Fruit fly (Drosophila melanogaster) whole organism, embryonic: ENCODE measurements around the gene Root.

Experiments used
- CG11398 ChIP-seq: fragments of 200-800 bp; sonication (Bioruptor generic); optimal IDR thresholded peaks from 2 replicates; lab custom pipeline; 2016; ENCODE audit warnings: missing biosample characterization, missing genetic modification characterization
- CG11456 ChIP-seq: fragments of 200-800 bp; sonication (Bioruptor generic); IDR thresholded peaks from 3 replicates; pipeline ENCODE4 v1.3.6; 2022; ENCODE audit warnings: missing biosample characterization, missing genetic modification characterization
- CG13424 ChIP-seq: fragments of 200-800 bp; sonication (Bioruptor generic); optimal IDR thresholded peaks from 2 replicates; lab custom pipeline; 2019; ENCODE audit warnings: missing biosample characterization, mild to moderate bottlenecking, missing genetic modification characterization, moderate library complexity
- CG13775 ChIP-seq: fragments of 200-800 bp; sonication (Bioruptor generic); optimal IDR thresholded peaks from 3 replicates; lab custom pipeline; 2017; ENCODE audit warnings: missing biosample characterization, mild to moderate bottlenecking, missing genetic modification characterization
- CG14441 ChIP-seq: fragments of 200-800 bp; sonication (Bioruptor generic); IDR thresholded peaks from 2 replicates; pipeline ENCODE4 v1.3.6; 2022; ENCODE audit warnings: missing biosample characterization, missing genetic modification characterization
- CG1529 ChIP-seq: fragments of 200-800 bp; sonication (Bioruptor generic); optimal IDR thresholded peaks from 3 replicates; lab custom pipeline; 2018; ENCODE audit warnings: missing biosample characterization, missing genetic modification characterization
- CG1602 ChIP-seq: fragments of 200-800 bp; sonication (Bioruptor generic); optimal IDR thresholded peaks from 3 replicates; lab custom pipeline; 2016; ENCODE audit warnings: missing biosample characterization, missing genetic modification characterization
- CG16813 ChIP-seq: fragments of 200-800 bp; sonication (Bioruptor generic); IDR thresholded peaks from 3 replicates; pipeline ENCODE4 v1.3.6; 2022; ENCODE audit warnings: missing biosample characterization, missing genetic modification characterization; ENCODE audit not compliant: partially characterized antibody
- CG2712 ChIP-seq: fragments of 200-800 bp; optimal IDR thresholded peaks from 3 replicates; lab custom pipeline; 2019; ENCODE audit warnings: missing biosample characterization, mild to moderate bottlenecking, missing genetic modification characterization, moderate library complexity
- CG30431 ChIP-seq: fragments of 200-800 bp; sonication (Bioruptor generic); optimal IDR thresholded peaks from 2 replicates; lab custom pipeline; 2017; ENCODE audit warnings: missing biosample characterization, missing genetic modification characterization
- CG31224 ChIP-seq: fragments of 200-800 bp; sonication (Bioruptor generic); IDR thresholded peaks from 2 replicates; pipeline ENCODE4 v1.3.6; 2022; ENCODE audit warnings: missing biosample characterization, missing genetic modification characterization
- CG31388 ChIP-seq: fragments of 200-800 bp; sonication (Bioruptor generic); optimal IDR thresholded peaks from 2 replicates; lab custom pipeline; 2016; ENCODE audit warnings: missing biosample characterization, missing genetic modification characterization
- CG33213 ChIP-seq: fragments of 200-800 bp; sonication (Bioruptor generic); optimal IDR thresholded peaks from 3 replicates; lab custom pipeline; 2016; ENCODE audit warnings: missing biosample characterization, missing genetic modification characterization
- CG3407 ChIP-seq: fragments of 200-800 bp; sonication (Bioruptor generic); optimal IDR thresholded peaks from 2 replicates; lab custom pipeline; 2018; ENCODE audit warnings: missing biosample characterization, mild to moderate bottlenecking, missing genetic modification characterization
- CG3838 ChIP-seq: fragments of 200-800 bp; sonication (Bioruptor generic); optimal IDR thresholded peaks from 3 replicates; lab custom pipeline; 2016; ENCODE audit warnings: missing biosample characterization, missing genetic modification characterization
- CG3847 ChIP-seq: fragments of 200-800 bp; sonication (Bioruptor generic); IDR thresholded peaks from 2 replicates; pipeline ENCODE4 v1.3.6; 2022; ENCODE audit warnings: missing biosample characterization, missing genetic modification characterization
- CG3995 ChIP-seq: fragments of 200-800 bp; sonication (Bioruptor generic); optimal IDR thresholded peaks from 3 replicates; lab custom pipeline; 2016; ENCODE audit warnings: missing biosample characterization, missing genetic modification characterization
- CG4360 ChIP-seq: fragments of 200-800 bp; sonication (Bioruptor generic); IDR thresholded peaks from 2 replicates; pipeline ENCODE4 v1.3.6; 2022; ENCODE audit warnings: missing biosample characterization, missing genetic modification characterization
- CG4854 ChIP-seq: fragments of 200-800 bp; sonication (Bioruptor generic); optimal IDR thresholded peaks from 2 replicates; lab custom pipeline; 2016; ENCODE audit warnings: missing biosample characterization, missing genetic modification characterization, inconsistent platforms
- CG6689 ChIP-seq: fragments of 200-800 bp; sonication (Bioruptor generic); IDR thresholded peaks from 2 replicates; pipeline ENCODE4 v1.3.6; 2022; ENCODE audit warnings: missing biosample characterization, missing genetic modification characterization
- CG6791 ChIP-seq: fragments of 200-800 bp; sonication (Bioruptor generic); IDR thresholded peaks from 3 replicates; pipeline ENCODE4 v1.3.6; 2022; ENCODE audit warnings: missing biosample characterization, missing genetic modification characterization; ENCODE audit not compliant: partially characterized antibody
- CG7786 ChIP-seq: fragments of 200-800 bp; sonication (Bioruptor generic); optimal IDR thresholded peaks from 2 replicates; lab custom pipeline; 2016; ENCODE audit warnings: missing biosample characterization, missing genetic modification characterization
- CG9797 ChIP-seq: fragments of 200-800 bp; sonication (Bioruptor generic); optimal IDR thresholded peaks from 3 replicates; lab custom pipeline; 2018; ENCODE audit warnings: missing biosample characterization, mild to moderate bottlenecking, missing genetic modification characterization
- CTCF ChIP-seq: fragments of 200-800 bp; sonication (Bioruptor generic); optimal IDR thresholded peaks from 2 replicates; lab custom pipeline; 2017; ENCODE audit warnings: missing biosample characterization, mild to moderate bottlenecking, missing genetic modification characterization, moderate library complexity
- D19A ChIP-seq: fragments of 200-800 bp; optimal IDR thresholded peaks from 3 replicates; lab custom pipeline; 2019; ENCODE audit warnings: missing biosample characterization, mild to moderate bottlenecking, missing genetic modification characterization, moderate library complexity
- Fer3 ChIP-seq: fragments of 200-800 bp; sonication (Bioruptor generic); optimal IDR thresholded peaks from 2 replicates; lab custom pipeline; 2018; ENCODE audit warnings: missing biosample characterization, mild to moderate bottlenecking, missing genetic modification characterization, moderate library complexity
- Mad ChIP-seq: fragments of 200-800 bp; sonication (Bioruptor generic); optimal IDR thresholded peaks from 2 replicates; lab custom pipeline; 2016; ENCODE audit warnings: missing biosample characterization, missing genetic modification characterization
- Optix ChIP-seq: fragments of 200-800 bp; sonication (Bioruptor generic); IDR thresholded peaks from 3 replicates; pipeline ENCODE4 v1.3.6; 2022; ENCODE audit warnings: missing biosample characterization, missing genetic modification characterization
- PHDP ChIP-seq: fragments of 200-800 bp; sonication (Bioruptor generic); optimal IDR thresholded peaks from 3 replicates; lab custom pipeline; 2018; ENCODE audit warnings: missing biosample characterization, mild to moderate bottlenecking, missing genetic modification characterization, moderate library complexity
- Side ChIP-seq: fragments of 200-800 bp; sonication (Bioruptor generic); optimal IDR thresholded peaks from 2 replicates; lab custom pipeline; 2016; ENCODE audit warnings: missing biosample characterization, missing genetic modification characterization
- Sin3A ChIP-seq: fragments of >200 bp; optimal IDR thresholded peaks from 2 replicates; lab custom pipeline; 2018
- ac ChIP-seq: fragments of 200-800 bp; sonication (Bioruptor generic); optimal IDR thresholded peaks from 3 replicates; lab custom pipeline; 2017; ENCODE audit warnings: missing biosample characterization, mild to moderate bottlenecking, missing genetic modification characterization
- ap ChIP-seq: fragments of 200-800 bp; sonication (Bioruptor generic); IDR thresholded peaks from 2 replicates; pipeline ENCODE4 v1.3.6; 2022; ENCODE audit warnings: missing biosample characterization, missing genetic modification characterization
- az2 ChIP-seq: fragments of 200-800 bp; sonication (Bioruptor generic); optimal IDR thresholded peaks from 3 replicates; lab custom pipeline; 2016; ENCODE audit warnings: missing biosample characterization, missing genetic modification characterization
- bowl ChIP-seq: fragments of 200-800 bp; sonication (Bioruptor generic); IDR thresholded peaks from 2 replicates; pipeline ENCODE4 v1.3.6; 2022; ENCODE audit warnings: missing biosample characterization, missing genetic modification characterization
- cad ChIP-seq: fragments of >200 bp; optimal IDR thresholded peaks from 2 replicates; lab custom pipeline; 2017; ENCODE audit warnings: missing biosample characterization, missing genetic modification characterization
- chm ChIP-seq: fragments of 200-800 bp; sonication (Bioruptor generic); IDR thresholded peaks from 2 replicates; pipeline ENCODE4 v1.3.6; 2022; ENCODE audit warnings: missing biosample characterization, missing genetic modification characterization
- dan ChIP-seq: fragments of 200-800 bp; sonication (Bioruptor generic); IDR thresholded peaks from 2 replicates; pipeline ENCODE4 v1.3.6; 2022; ENCODE audit warnings: missing biosample characterization, missing genetic modification characterization
- dpn ChIP-seq, 2 experiments: fragments of 200-800 bp; sonication (Bioruptor generic); optimal IDR thresholded peaks; 3 replicates each; lab custom pipeline; 2016; ENCODE audit warnings: missing biosample characterization in 2 of 2, missing genetic modification characterization in 2 of 2
- gcm2 ChIP-seq: fragments of 200-800 bp; sonication (Bioruptor generic); optimal IDR thresholded peaks from 2 replicates; lab custom pipeline; 2016; ENCODE audit warnings: missing biosample characterization, missing genetic modification characterization
- gfzf ChIP-seq: fragments of 200-800 bp; sonication (Bioruptor generic); optimal IDR thresholded peaks from 2 replicates; lab custom pipeline; 2016; ENCODE audit warnings: missing biosample characterization, mild to moderate bottlenecking, missing genetic modification characterization, moderate library complexity
- hkb ChIP-seq, 2 experiments: fragments of 200-800 bp in 1 of 2; fragments of >200 bp in 1 of 2; sonication (Bioruptor generic) in 1 of 2; IDR thresholded peaks in 1 of 2; optimal IDR thresholded peaks in 1 of 2; 2 replicates each; pipeline versions ENCODE4 v1.3.6 to Lab custom; 2017 to 2022; ENCODE audit warnings: missing biosample characterization in 1 of 2, missing genetic modification characterization in 1 of 2
- ind ChIP-seq: fragments of 200-800 bp; sonication (Bioruptor generic); optimal IDR thresholded peaks from 3 replicates; lab custom pipeline; 2016; ENCODE audit warnings: missing biosample characterization, missing genetic modification characterization
- jigr1 ChIP-seq: fragments of 200-800 bp; sonication (Bioruptor generic); IDR thresholded peaks from 3 replicates; pipeline ENCODE4 v1.3.6; 2022; ENCODE audit warnings: missing biosample characterization, missing genetic modification characterization
- nerfin-1 ChIP-seq: fragments of 200-800 bp; sonication (Bioruptor generic); optimal IDR thresholded peaks from 3 replicates; lab custom pipeline; 2019; ENCODE audit warnings: missing biosample characterization, mild to moderate bottlenecking, missing genetic modification characterization, moderate library complexity
- pb ChIP-seq: fragments of 200-800 bp; sonication (Bioruptor generic); optimal IDR thresholded peaks from 3 replicates; lab custom pipeline; 2016; ENCODE audit warnings: missing biosample characterization, missing genetic modification characterization
- pho ChIP-seq: fragments of 200-800 bp; sonication (Bioruptor generic); optimal IDR thresholded peaks from 2 replicates; lab custom pipeline; 2016; ENCODE audit warnings: missing biosample characterization, missing genetic modification characterization
- psq ChIP-seq: fragments of 200-800 bp; sonication (Bioruptor generic); optimal IDR thresholded peaks from 2 replicates; lab custom pipeline; 2017; ENCODE audit warnings: missing biosample characterization, missing genetic modification characterization
- so ChIP-seq: fragments of 200-800 bp; sonication (Bioruptor generic); IDR thresholded peaks from 3 replicates; pipeline ENCODE4 v1.3.6; 2022; ENCODE audit warnings: missing biosample characterization, missing genetic modification characterization
- sqz ChIP-seq: fragments of 200-800 bp; sonication (Bioruptor generic); optimal IDR thresholded peaks from 3 replicates; lab custom pipeline; 2018; ENCODE audit warnings: missing biosample characterization, mild to moderate bottlenecking, missing genetic modification characterization
- ssp ChIP-seq: fragments of 200-800 bp; sonication (Bioruptor generic); IDR thresholded peaks from 2 replicates; pipeline ENCODE4 v1.3.6; 2022; ENCODE audit warnings: missing biosample characterization, missing genetic modification characterization
- tap ChIP-seq: fragments of 200-800 bp; optimal IDR thresholded peaks from 3 replicates; lab custom pipeline; 2019; ENCODE audit warnings: missing biosample characterization, mild to moderate bottlenecking, missing genetic modification characterization, moderate library complexity
- vvl ChIP-seq: fragments of 200-800 bp; sonication (Bioruptor generic); IDR thresholded peaks from 2 replicates; pipeline ENCODE4 v1.3.6; 2022; ENCODE audit warnings: missing biosample characterization, missing genetic modification characterization
- wdn ChIP-seq: fragments of 200-800 bp; sonication (Bioruptor generic); IDR thresholded peaks from 2 replicates; pipeline ENCODE4 v1.3.6; 2022; ENCODE audit warnings: missing biosample characterization, missing genetic modification characterization

Gene Root

dm6 chr3R:24148838-24149237 lies 35.8 kb downstream of the Root start, which contains the start of gene Slimp (continued):
- TF ChIP-seq gfzf (no peak), az2 (GFP tag; lab: Kevin White, UChicago) (peak; percentile 3), nerfin-1 (tag; lab: Kevin White, UChicago) (no peak), CG7786 (GFP tag; lab: Kevin White, UChicago) (no peak), Sin3A (peak; percentile 28), CG1602 (GFP tag; lab: Kevin White, UChicago) (no peak), CG13775 (peak; percentile 27), CG3407 (GFP tag; lab: Kevin White, UChicago) (no peak), gcm2 (GFP tag; lab: Kevin White, UChicago) (no peak), CG30431 (no peak), CG4360 (GFP tag; lab: Robert Waterston, UW) (no peak), Mad (no peak), CG4854 (GFP tag; lab: Kevin White, UChicago) (no peak), CG11456 (no peak), CG6791 (no peak), ac (GFP tag; lab: Kevin White, UChicago) (no peak), dpn (GFP tag; optimal IDR thresholded peaks at IDR 0.05; lab: Kevin White, UChicago) (peak in 1 of 2 experiments; percentile 22), sqz (GFP tag; lab: Kevin White, UChicago) (peak; percentile 69), Fer3 (tag; lab: Kevin White, UChicago) (peak; percentile 5), CG1529 (GFP tag; lab: Kevin White, UChicago) (no peak), pb (no peak), tap (tag; lab: Kevin White, UChicago) (no peak), CG9797 (GFP tag; lab: Kevin White, UChicago) (no peak), Optix (GFP tag; lab: Robert Waterston, UW) (no peak), CG14441 (GFP tag; lab: Robert Waterston, UW) (no peak), Side (GFP tag; lab: Kevin White, UChicago) (no peak), dan (GFP tag; lab: Robert Waterston, UW) (no peak), CG31388 (GFP tag; lab: Kevin White, UChicago) (no peak), CG2712 (peak; percentile 48), PHDP (tag; lab: Kevin White, UChicago) (peak; percentile 2), jigr1 (GFP tag; lab: Robert Waterston, UW) (no peak), D19A (tag; lab: Kevin White, UChicago) (peak; percentile 48), CG11398 (no peak), ind (no peak), cad (no peak), CG13424 (tag; lab: Kevin White, UChicago) (peak; percentile 1), CG3847 (peak; percentile 5; the same call in 1 of the 2 replicates), wdn (GFP tag; lab: Robert Waterston, UW) (no peak), bowl (GFP tag; lab: Robert Waterston, UW) (no peak), vvl (GFP tag; lab: Robert Waterston, UW) (0 out of 2 replicates have a peak, but pooled peaks have one; percentile 34), CG16813 (GFP tag; lab: Robert Waterston, UW) (no peak), CG3838 (GFP tag; lab: Kevin White, UChicago) (no peak), hkb (optimal IDR thresholded peaks at IDR 0.05; lab: Kevin White, UChicago) (no peak), hkb (GFP tag; IDR thresholded peaks at IDR 0.05; lab: Robert Waterston, UW) (0 out of 2 replicates have a peak, but pooled peaks have one; percentile 28), pho (GFP tag; lab: Kevin White, UChicago) (no peak), CG31224 (no peak), chm (GFP tag; lab: Robert Waterston, UW) (no peak), CG3995 (no peak), CG6689 (no peak), so (GFP tag; lab: Robert Waterston, UW) (no peak), CTCF (GFP tag; lab: Kevin White, UChicago) (no peak), ap (GFP tag; lab: Robert Waterston, UW) (no peak), ssp (GFP tag; lab: Robert Waterston, UW) (0 out of 2 replicates have a peak, but pooled peaks have one; percentile 10), psq (no peak), CG33213 (GFP tag; lab: Kevin White, UChicago) (no peak)
